Worm (Caenorhabditis elegans) whole organism, L1 larva: ENCODE results near the gene ugtp-1.

Source experiments
- C04F5.9 ChIP-seq: sonication (generic microtip); optimal IDR thresholded peaks from 2 replicates; lab custom pipeline; 2016; ENCODE audit warnings: missing genetic modification characterization, missing compliant biosample characterization
- F16B12.6 ChIP-seq: fragments of 150-350 bp; optimal IDR thresholded peaks from 2 replicates; lab custom pipeline; 2014; ENCODE audit warnings: missing biosample characterization, missing genetic modification characterization
- aha-1 ChIP-seq: fragments of 150-350 bp; optimal IDR thresholded peaks from 2 replicates; lab custom pipeline; 2014; ENCODE audit warnings: missing biosample characterization, missing genetic modification characterization
- blmp-1 ChIP-seq: fragments of 150-350 bp; optimal IDR thresholded peaks from 2 replicates; lab custom pipeline; 2014; ENCODE audit warnings: missing biosample characterization, missing genetic modification characterization
- ceh-8 ChIP-seq: fragments of 200-800 bp; sonication (Bioruptor generic); optimal IDR thresholded peaks from 2 replicates; lab custom pipeline; 2018; ENCODE audit warnings: mild to moderate bottlenecking, missing genetic modification characterization, moderate library complexity, missing compliant biosample characterization
- dsc-1 ChIP-seq: sonication (generic microtip); optimal IDR thresholded peaks from 2 replicates; lab custom pipeline; 2016; ENCODE audit warnings: mild to moderate bottlenecking, missing genetic modification characterization, missing compliant biosample characterization
- efl-1 ChIP-seq, 4 experiments: fragments of 150-350 bp; optimal IDR thresholded peaks in 3 of 4; peaks in 1 of 4; 1 replicate in 1 of 4; 2 replicates in 3 of 4; lab custom pipeline; 2014; ENCODE audit warnings: missing biosample characterization in 2 of 4, missing genetic modification characterization in 2 of 4, missing genetic modification reagents in 2 of 4
- elt-3 ChIP-seq, 6 experiments: fragments of 150-350 bp in 1 of 6; sonication (generic microtip); optimal IDR thresholded peaks; 2 replicates each; lab custom pipeline; 2017 to 2018; ENCODE audit warnings: missing biosample characterization in 6 of 6, missing genetic modification characterization in 6 of 6, inconsistent platforms in 1 of 6
- ets-5 ChIP-seq: fragments of 200-800 bp; sonication (Bioruptor generic); IDR thresholded peaks from 2 replicates; pipeline ENCODE4 v1.3.6; 2022; ENCODE audit warnings: missing genetic modification characterization, missing compliant biosample characterization
- fkh-10 ChIP-seq: sonication (generic microtip); optimal IDR thresholded peaks from 2 replicates; lab custom pipeline; 2017; ENCODE audit warnings: missing biosample characterization, missing genetic modification reagents, missing genetic modification characterization
- fkh-4 ChIP-seq: sonication (generic microtip); optimal IDR thresholded peaks from 2 replicates; lab custom pipeline; 2016; ENCODE audit warnings: missing compliant biosample characterization, missing genetic modification characterization, borderline replicate concordance
- hlh-4 ChIP-seq: sonication (generic microtip); optimal IDR thresholded peaks from 2 replicates; lab custom pipeline; 2016; ENCODE audit warnings: mild to moderate bottlenecking, missing genetic modification characterization, missing compliant biosample characterization
- hpl-2 ChIP-seq: fragments of 150-350 bp; optimal IDR thresholded peaks from 2 replicates; lab custom pipeline; 2014; ENCODE audit warnings: missing biosample characterization, missing genetic modification reagents, missing genetic modification characterization
- irx-1 ChIP-seq: sonication (generic microtip); optimal IDR thresholded peaks from 2 replicates; lab custom pipeline; 2016; ENCODE audit warnings: missing genetic modification characterization, missing compliant biosample characterization
- lin-13 ChIP-seq: fragments of 150-350 bp; optimal IDR thresholded peaks from 2 replicates; lab custom pipeline; 2014; ENCODE audit warnings: missing biosample characterization, missing genetic modification reagents, missing genetic modification characterization
- lin-14 ChIP-seq: fragments of 200-800 bp; sonication (Bioruptor generic); optimal IDR thresholded peaks from 2 replicates; lab custom pipeline; 2018; ENCODE audit warnings: mild to moderate bottlenecking, missing genetic modification characterization, moderate library complexity, missing compliant biosample characterization
- lin-35 ChIP-seq, 2 experiments: fragments of 150-350 bp; optimal IDR thresholded peaks; 2 replicates each; lab custom pipeline; 2014; ENCODE audit warnings: missing biosample characterization in 2 of 2, missing genetic modification characterization in 2 of 2, missing genetic modification reagents in 2 of 2
- lin-39 ChIP-seq: fragments of 150-350 bp; optimal IDR thresholded peaks from 2 replicates; lab custom pipeline; 2014; ENCODE audit warnings: missing biosample characterization, missing genetic modification reagents, missing genetic modification characterization
- mep-1 ChIP-seq: fragments of 150-350 bp; optimal IDR thresholded peaks from 2 replicates; lab custom pipeline; 2014; ENCODE audit warnings: missing biosample characterization, missing genetic modification characterization
- nhr-19 ChIP-seq: fragments of 200-800 bp; sonication (Bioruptor generic); conservative IDR thresholded peaks from 2 replicates; pipeline ENCODE4 v1.3.6; 2022; ENCODE audit warnings: missing genetic modification characterization, missing compliant biosample characterization
- nhr-20 ChIP-seq: sonication (generic microtip); optimal IDR thresholded peaks from 2 replicates; lab custom pipeline; 2016; ENCODE audit warnings: mild to moderate bottlenecking, missing genetic modification characterization, missing compliant biosample characterization
- nhr-71 ChIP-seq: sonication (generic microtip); optimal IDR thresholded peaks from 2 replicates; lab custom pipeline; 2016; ENCODE audit warnings: mild to moderate bottlenecking, missing genetic modification characterization, moderate library complexity, missing compliant biosample characterization
- nhr-76 ChIP-seq: sonication (generic microtip); optimal IDR thresholded peaks from 2 replicates; lab custom pipeline; 2017; ENCODE audit warnings: missing biosample characterization, missing genetic modification characterization
- nhr-77 ChIP-seq: fragments of 150-350 bp; optimal IDR thresholded peaks from 2 replicates; lab custom pipeline; 2014; ENCODE audit warnings: missing biosample characterization, missing genetic modification characterization
- nhr-84 ChIP-seq: sonication (generic microtip); optimal IDR thresholded peaks from 2 replicates; lab custom pipeline; 2017; ENCODE audit warnings: missing biosample characterization, missing genetic modification characterization
- nhr-85 ChIP-seq: sonication (generic microtip); peaks from one replicate; lab custom pipeline; 2016; ENCODE audit warnings: missing genetic modification characterization, inconsistent platforms, missing compliant biosample characterization
- pag-3 ChIP-seq: sonication (generic microtip); optimal IDR thresholded peaks from 2 replicates; lab custom pipeline; 2017; ENCODE audit warnings: missing genetic modification characterization, mild to moderate bottlenecking, missing compliant biosample characterization, antibody characterized with exemption, borderline replicate concordance; ENCODE audit not compliant: insufficient read depth
- pax-3 ChIP-seq: fragments of 200-800 bp; sonication (Bioruptor generic); optimal IDR thresholded peaks from 2 replicates; lab custom pipeline; 2018; ENCODE audit warnings: mild to moderate bottlenecking, missing genetic modification characterization, moderate library complexity, missing compliant biosample characterization
- pqm-1 ChIP-seq: sonication (generic microtip); optimal IDR thresholded peaks from 3 replicates; lab custom pipeline; 2017; ENCODE audit warnings: missing biosample characterization, missing genetic modification characterization
- skn-1 ChIP-seq: fragments of 150-350 bp; optimal IDR thresholded peaks from 2 replicates; lab custom pipeline; 2014; ENCODE audit warnings: missing biosample characterization, missing genetic modification characterization
- snpc-4 ChIP-seq: fragments of 150-350 bp; optimal IDR thresholded peaks from 2 replicates; lab custom pipeline; 2014; ENCODE audit warnings: missing biosample characterization, missing genetic modification characterization
- snu-23 ChIP-seq: sonication (generic microtip); optimal IDR thresholded peaks from 2 replicates; lab custom pipeline; 2016; ENCODE audit warnings: missing genetic modification characterization, missing compliant biosample characterization
- sptf-1 ChIP-seq: fragments of 150-350 bp; optimal IDR thresholded peaks from 2 replicates; lab custom pipeline; 2014; ENCODE audit warnings: missing biosample characterization, missing genetic modification characterization
- tlp-1 ChIP-seq: fragments of 150-350 bp; optimal IDR thresholded peaks from 2 replicates; lab custom pipeline; 2014; ENCODE audit warnings: missing biosample characterization, missing genetic modification characterization
- unc-130 ChIP-seq: fragments of 150-350 bp; optimal IDR thresholded peaks from 2 replicates; lab custom pipeline; 2017; ENCODE audit warnings: missing biosample characterization, missing genetic modification characterization, inconsistent platforms
- unc-62 ChIP-seq: fragments of 150-350 bp; optimal IDR thresholded peaks from 2 replicates; lab custom pipeline; 2014; ENCODE audit warnings: missing biosample characterization, missing genetic modification reagents, missing genetic modification characterization
- zip-4 ChIP-seq: fragments of 200-800 bp; sonication (Bioruptor generic); optimal IDR thresholded peaks from 2 replicates; lab custom pipeline; 2018; ENCODE audit warnings: mild to moderate bottlenecking, missing genetic modification characterization, moderate library complexity, missing compliant biosample characterization
- ztf-11 ChIP-seq, 2 experiments: sonication (generic microtip); optimal IDR thresholded peaks; 2 replicates each; lab custom pipeline; 2016 to 2017; ENCODE audit warnings: missing genetic modification characterization in 2 of 2, missing biosample characterization in 1 of 2, missing compliant biosample characterization in 1 of 2
- ztf-4 ChIP-seq: fragments of 150-350 bp; optimal IDR thresholded peaks from 2 replicates; lab custom pipeline; 2014; ENCODE audit warnings: missing biosample characterization, missing genetic modification characterization

Gene ugtp-1

DNA sequence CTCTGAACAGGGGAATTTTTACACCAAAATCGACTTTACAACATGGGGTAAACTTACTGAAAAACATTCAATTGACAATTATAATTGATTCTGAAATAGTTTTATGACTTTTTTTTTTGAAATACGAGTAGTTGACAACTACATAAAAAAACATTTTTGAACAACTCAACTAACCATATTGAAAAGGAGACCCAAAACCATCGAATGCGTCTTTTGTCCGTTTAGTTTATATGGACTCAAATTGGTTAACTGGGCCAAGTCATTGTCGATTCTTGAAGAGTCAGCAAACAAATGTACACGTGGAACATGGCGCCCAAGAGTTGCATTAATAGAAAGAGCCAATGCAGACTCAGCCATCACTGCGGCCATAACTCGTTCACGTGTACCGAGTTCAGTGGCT, 16.0 kb upstream of the ugtp-1 start:
- no peak for TF ChIP-seq ets-5 (GFP tag; lab: Robert Waterston, UW)
- no peak for TF ChIP-seq tlp-1 (tag; lab: Kevin White, UChicago)
- TF ChIP-seq nhr-71 (tag; lab: Kevin White, UChicago): no peak
- no peak for TF ChIP-seq nhr-77 (tag; lab: Kevin White, UChicago)
- TF ChIP-seq C04F5.9 (tag; lab: Kevin White, UChicago): no peak
- TF ChIP-seq pqm-1 (tag; lab: Kevin White, UChicago): no peak
- TF ChIP-seq hlh-4 (tag; lab: Kevin White, UChicago): no peak
- TF ChIP-seq unc-62 (GFP tag; lab: Kevin White, UChicago): no peak
- TF ChIP-seq fkh-4 (tag; lab: Kevin White, UChicago): no peak
- no peak for TF ChIP-seq lin-13 (GFP tag; lab: Kevin White, UChicago)
- TF ChIP-seq fkh-10 (GFP tag; lab: Kevin White, UChicago): no peak

DNA sequence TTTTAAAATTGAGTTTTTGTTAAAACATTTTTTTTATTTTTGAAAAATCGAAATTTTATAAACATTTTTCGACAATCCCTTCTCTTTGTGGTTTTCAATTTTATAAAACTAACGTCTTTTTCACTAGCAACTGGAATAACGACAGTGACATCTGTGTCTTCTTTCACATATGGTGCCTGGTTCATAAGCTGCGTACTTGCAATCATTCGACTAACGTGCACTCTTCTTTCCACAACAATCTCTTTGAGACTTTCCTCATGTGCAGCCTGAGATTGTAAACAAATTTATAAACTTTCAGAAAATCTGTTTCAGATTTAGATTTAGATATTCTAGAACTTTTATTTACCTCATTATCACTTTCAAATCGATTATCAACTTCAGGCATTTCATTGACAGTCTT, 14.5 kb upstream of the ugtp-1 start:
- peak; percentile 60 for TF ChIP-seq dsc-1
- no peak for TF ChIP-seq unc-130 (tag; lab: Kevin White, UChicago)
- no peak for TF ChIP-seq pag-3 (tag; lab: Kevin White, UChicago)

DNA sequence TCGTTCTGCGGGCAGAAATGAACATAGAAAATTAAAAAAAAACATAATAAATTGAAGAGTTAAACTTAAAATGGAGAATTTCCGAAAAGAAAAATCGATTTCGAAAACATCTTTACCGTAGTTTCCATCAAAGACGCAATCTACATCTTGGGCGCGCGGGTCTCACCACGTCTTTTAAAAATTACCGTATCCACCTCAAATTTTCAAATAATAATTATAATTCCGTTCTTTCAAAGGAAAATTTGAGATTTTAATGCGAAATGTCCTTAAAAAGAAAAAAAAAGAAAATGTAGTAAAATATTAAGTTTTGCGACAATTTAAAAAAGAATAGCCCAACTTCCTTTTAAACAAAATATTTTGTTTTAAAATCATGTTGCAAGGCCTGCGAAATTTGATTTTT, 12.6 kb upstream of the ugtp-1 start:
- TF ChIP-seq efl-1 (optimal IDR thresholded peaks at IDR 0.05; lab: Kevin White, UChicago) (no peak), efl-1 (GFP tag; optimal IDR thresholded peaks at IDR 0.05 in 1 of 2; lab: Kevin White, UChicago) (peak in 1 of 2 experiments; percentile 79), pax-3 (tag; lab: Kevin White, UChicago) (no peak)
- TF ChIP-seq, all 84 proteins: peak for 1

DNA sequence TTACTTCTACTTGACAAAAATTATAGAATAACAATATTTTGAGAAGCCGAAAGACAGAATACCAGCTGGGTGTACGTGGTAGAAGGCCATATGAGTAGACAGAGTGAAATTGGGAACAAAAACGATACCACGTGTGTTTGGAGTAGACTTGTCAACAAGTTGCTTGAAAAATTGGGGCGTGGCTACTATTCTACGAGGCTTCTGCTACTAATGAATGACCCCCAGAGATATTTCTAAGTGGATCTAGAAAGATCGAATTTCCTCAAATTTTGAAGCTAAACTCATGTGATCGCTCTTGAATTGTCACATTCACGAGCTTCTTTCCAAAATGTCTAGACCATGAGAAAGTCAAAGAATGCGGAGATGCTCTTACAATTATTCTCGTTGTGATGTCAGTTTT, 11.5 kb upstream of the ugtp-1 start:
- peak; percentile 56 for TF ChIP-seq dsc-1
- peak; percentile 21 for TF ChIP-seq fkh-4 (tag; lab: Kevin White, UChicago)
- TF ChIP-seq nhr-85: no peak

ce11 chrIII:8761040-8761654, 10.6 kb upstream of the ugtp-1 start, which contains the start of gene aak-1:
Gene aak-1, minus strand, starts transcription at chrIII:8761090.
- no peak for TF ChIP-seq efl-1 (optimal IDR thresholded peaks at IDR 0.05; lab: Kevin White, UChicago)
- TF ChIP-seq efl-1 (GFP tag; optimal IDR thresholded peaks at IDR 0.05 in 1 of 2; lab: Kevin White, UChicago): peak in 1 of 2 experiments; percentile 86
- no peak for TF ChIP-seq snpc-4
- no peak for TF ChIP-seq nhr-77 (tag; lab: Kevin White, UChicago)
- no peak for TF ChIP-seq irx-1 (tag; lab: Kevin White, UChicago)
- TF ChIP-seq nhr-71 (tag; lab: Kevin White, UChicago): no peak
- TF ChIP-seq nhr-76 (tag; lab: Kevin White, UChicago): no peak
- TF ChIP-seq tlp-1 (tag; lab: Kevin White, UChicago): no peak
- no peak for TF ChIP-seq F16B12.6
- TF ChIP-seq nhr-20 (tag; lab: Kevin White, UChicago): no peak
- TF ChIP-seq lin-14 (GFP tag; lab: Kevin White, UChicago): no peak
- no peak for TF ChIP-seq pag-3 (tag; lab: Kevin White, UChicago)
- TF ChIP-seq snu-23 (GFP tag; lab: Kevin White, UChicago): no peak
- peak; percentile 7 for TF ChIP-seq fkh-4 (tag; lab: Kevin White, UChicago)
- TF ChIP-seq lin-39 (tag; lab: Kevin White, UChicago): no peak
- TF ChIP-seq nhr-19: no peak
- no peak for TF ChIP-seq aha-1 (tag; lab: Kevin White, UChicago)
- TF ChIP-seq ztf-11 (tag; optimal IDR thresholded peaks at IDR 0.05; lab: Kevin White, UChicago): no peak
- TF ChIP-seq dsc-1: peak; percentile 66
- TF ChIP-seq, all 84 proteins: peak for 3

DNA sequence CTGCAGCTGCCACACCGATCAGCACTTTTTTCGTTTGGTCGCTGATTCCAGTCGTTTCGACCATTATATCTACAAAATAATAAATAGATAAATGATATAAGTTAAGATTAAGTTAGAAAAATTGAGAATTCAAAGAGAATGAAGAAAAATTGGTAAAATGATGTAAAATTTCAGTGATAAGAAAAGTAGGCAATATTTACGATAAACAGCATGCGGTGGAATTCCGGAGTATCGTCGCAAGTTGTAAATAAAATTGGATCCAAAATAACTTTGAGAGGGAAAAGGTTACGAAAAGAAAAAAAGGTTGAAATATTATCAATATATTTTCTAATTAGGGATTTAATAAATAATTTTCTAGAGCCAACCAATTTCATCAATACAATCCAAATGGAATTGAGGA, 4.2 kb upstream of the ugtp-1 start, which contains the start of gene tomm-70:
tomm-70 (minus strand) TSS at position 69 of the 400 bp plus-strand sequence.
- TF ChIP-seq dsc-1: no peak
- TF ChIP-seq zip-4 (GFP tag; lab: Kevin White, UChicago): no peak
- TF ChIP-seq ets-5 (GFP tag; lab: Robert Waterston, UW): no peak
- no peak for TF ChIP-seq elt-3 (tag; optimal IDR thresholded peaks at IDR 0.05; lab: Kevin White, UChicago)
- no peak for TF ChIP-seq skn-1
- no peak for TF ChIP-seq C04F5.9 (tag; lab: Kevin White, UChicago)
- no peak for TF ChIP-seq sptf-1
- no peak for TF ChIP-seq ceh-8
- TF ChIP-seq unc-130 (tag; lab: Kevin White, UChicago): no peak
- TF ChIP-seq fkh-4 (tag; lab: Kevin White, UChicago): no peak
- no peak for TF ChIP-seq snpc-4
- TF ChIP-seq ztf-4 (tag; lab: Kevin White, UChicago): no peak
- TF ChIP-seq nhr-84 (tag; lab: Kevin White, UChicago): no peak
- TF ChIP-seq efl-1 (optimal IDR thresholded peaks at IDR 0.05; lab: Kevin White, UChicago): peak; percentile 15 to 45
- TF ChIP-seq efl-1 (GFP tag; optimal IDR thresholded peaks at IDR 0.05 in 1 of 2; lab: Kevin White, UChicago): peak; percentile 26 to 89
- peak; percentile 25 for TF ChIP-seq mep-1 (tag; lab: Kevin White, UChicago)
- TF ChIP-seq blmp-1 (tag; lab: Kevin White, UChicago): peak; percentile 35
- TF ChIP-seq hpl-2 (GFP tag; lab: Kevin White, UChicago): no peak
- TF ChIP-seq lin-35 (GFP tag; optimal IDR thresholded peaks at IDR 0.05; lab: Kevin White, UChicago): peak; percentile 19 to 51
